Worm (Caenorhabditis elegans) whole organism, midembryonic: ENCODE data around the gene str-108.

Source experiments
- T22C8.4 ChIP-seq: fragments of 200-800 bp; sonication (Bioruptor generic); IDR thresholded peaks from 2 replicates; pipeline ENCODE4 v1.3.6; 2022; ENCODE audit warnings: missing genetic modification characterization, missing compliant biosample characterization
- cog-1 ChIP-seq: sonication (generic microtip); optimal IDR thresholded peaks from 2 replicates; lab custom pipeline; 2016; ENCODE audit warnings: missing genetic modification characterization, missing compliant biosample characterization
- flt-1 ChIP-seq: fragments of 200-800 bp; sonication (Bioruptor generic); IDR thresholded peaks from 2 replicates; pipeline ENCODE4 v1.3.6; 2022; ENCODE audit warnings: missing genetic modification characterization, missing compliant biosample characterization
- klf-2 ChIP-seq: fragments of 200-800 bp; sonication (Bioruptor generic); conservative IDR thresholded peaks from 2 replicates; pipeline ENCODE4 v1.3.6; 2022; ENCODE audit warnings: missing genetic modification reagents, missing genetic modification characterization, missing compliant biosample characterization
- med-1 ChIP-seq: sonication (generic microtip); optimal IDR thresholded peaks from 2 replicates; lab custom pipeline; 2017; ENCODE audit warnings: missing genetic modification characterization, mild to moderate bottlenecking, missing compliant biosample characterization, antibody characterized with exemption, missing genetic modification reagents; ENCODE audit not compliant: insufficient read depth
- ref-1 ChIP-seq: fragments of 200-800 bp; sonication (Bioruptor generic); conservative IDR thresholded peaks from 2 replicates; pipeline ENCODE4 v1.3.6; 2022; ENCODE audit warnings: missing genetic modification reagents, missing genetic modification characterization, missing compliant biosample characterization
- tab-1 ChIP-seq: fragments of 200-800 bp; sonication (Bioruptor generic); IDR thresholded peaks from 2 replicates; pipeline ENCODE4 v1.3.6; 2022; ENCODE audit warnings: missing genetic modification characterization, missing compliant biosample characterization
- ztf-23 ChIP-seq: fragments of 200-800 bp; sonication (Bioruptor generic); IDR thresholded peaks from 2 replicates; pipeline ENCODE4 v1.3.6; 2022; ENCODE audit warnings: missing genetic modification reagents, missing genetic modification characterization, missing compliant biosample characterization
- ztf-29 ChIP-seq: fragments of 200-800 bp; sonication (Bioruptor generic); IDR thresholded peaks from 2 replicates; pipeline ENCODE4 v1.3.6; 2022; ENCODE audit warnings: missing genetic modification reagents, missing genetic modification characterization, missing compliant biosample characterization

str-108 gene

ce11 chrV:16165936-16166335, at the start of gene str-108:
str-108 (plus strand) TSS chrV:16166236.
- TF ChIP-seq flt-1 (no peak), med-1 (GFP tag; lab: Kevin White, UChicago) (no peak)

ce11 chrV:16118601-16119000, 47.4 kb upstream of the str-108 start, which contains the start of gene str-103:
str-103 (minus strand) TSS chrV:16118701.
- no peak for TF ChIP-seq klf-2 (GFP tag; lab: Robert Waterston, UW)
- no peak for TF ChIP-seq med-1 (GFP tag; lab: Kevin White, UChicago)
- no peak for TF ChIP-seq ztf-23 (GFP tag; lab: Robert Waterston, UW)

DNA sequence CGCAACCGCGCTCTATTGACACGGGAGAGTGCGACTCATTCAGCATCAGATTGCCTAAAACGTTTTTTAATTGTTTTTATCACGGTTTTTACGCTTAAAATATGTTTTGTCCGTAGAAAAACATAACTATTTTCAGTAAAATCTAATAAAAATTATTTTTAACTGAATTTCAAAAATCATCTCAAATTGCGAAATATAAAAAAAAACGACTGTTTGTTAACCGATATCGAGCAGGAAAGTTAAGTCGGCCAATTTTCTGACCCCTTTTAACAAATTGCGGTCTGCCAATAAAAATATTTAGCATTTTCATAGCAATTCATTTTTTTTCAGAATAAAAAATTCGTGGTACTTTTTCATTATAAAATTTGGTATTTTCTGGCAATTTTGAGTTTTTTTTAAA, 45.5 kb upstream of the str-108 start:
- no peak for TF ChIP-seq ztf-23 (GFP tag; lab: Robert Waterston, UW)
- no peak for TF ChIP-seq tab-1 (GFP tag; lab: Robert Waterston, UW)
- no peak for TF ChIP-seq flt-1
- no peak for TF ChIP-seq T22C8.4
- TF ChIP-seq med-1 (GFP tag; lab: Kevin White, UChicago): no peak
- TF ChIP-seq klf-2 (GFP tag; lab: Robert Waterston, UW): no peak
- no peak for TF ChIP-seq cog-1 (tag; lab: Kevin White, UChicago)
- TF ChIP-seq ref-1 (GFP tag; lab: Robert Waterston, UW): no peak
- TF ChIP-seq ztf-29 (GFP tag; lab: Robert Waterston, UW): no peak

DNA sequence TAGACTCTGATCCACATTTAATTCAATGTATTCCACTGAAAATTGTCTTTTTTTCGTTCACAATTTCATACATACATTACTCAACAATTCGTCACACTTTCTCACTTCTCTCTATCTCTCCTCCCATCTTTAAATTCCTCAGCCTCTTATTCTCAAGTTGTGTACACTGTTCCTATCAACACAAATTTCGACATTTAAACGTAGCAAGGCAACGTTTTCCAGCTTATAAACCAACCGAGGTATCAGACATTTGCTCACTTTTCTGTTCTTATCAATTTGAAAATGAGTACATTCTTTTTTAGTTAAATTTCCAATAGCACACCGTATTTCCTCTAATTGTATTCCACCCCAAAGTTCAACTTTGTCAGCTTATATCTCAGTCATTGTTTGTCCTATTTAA, 45.1 kb upstream of the str-108 start, which contains the start of gene skr-3:
Gene skr-3 (plus strand): TSS at position 163 of the 400 bp plus-strand sequence.
- TF ChIP-seq klf-2 (GFP tag; lab: Robert Waterston, UW) (no peak), tab-1 (GFP tag; lab: Robert Waterston, UW) (no peak), ztf-29 (GFP tag; lab: Robert Waterston, UW) (no peak), ref-1 (GFP tag; lab: Robert Waterston, UW) (no peak), cog-1 (tag; lab: Kevin White, UChicago) (no peak), T22C8.4 (no peak), med-1 (GFP tag; lab: Kevin White, UChicago) (no peak), ztf-23 (GFP tag; lab: Robert Waterston, UW) (no peak), flt-1 (no peak)

DNA sequence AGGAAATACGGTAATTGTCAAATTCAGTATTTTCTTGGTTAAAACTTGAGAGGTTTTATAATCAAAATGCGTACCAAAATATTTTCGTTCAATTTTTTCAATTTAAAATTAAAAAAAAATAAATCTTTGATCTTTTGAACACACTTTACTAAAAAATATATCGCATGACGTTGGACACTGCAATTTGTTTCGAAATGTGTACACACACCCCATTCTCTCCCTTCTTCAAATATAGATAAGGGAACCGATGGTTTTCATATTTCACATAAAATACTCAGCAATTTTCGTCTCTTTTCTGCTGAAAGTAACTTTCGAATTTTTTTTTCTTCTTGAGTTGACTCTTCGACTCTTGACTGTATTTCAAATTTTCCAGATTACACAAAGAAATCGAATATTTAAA, 44.6 kb upstream of the str-108 start:
- TF ChIP-seq T22C8.4: no peak
- no peak for TF ChIP-seq flt-1
- TF ChIP-seq ztf-23 (GFP tag; lab: Robert Waterston, UW): no peak
- no peak for TF ChIP-seq ztf-29 (GFP tag; lab: Robert Waterston, UW)
- TF ChIP-seq tab-1 (GFP tag; lab: Robert Waterston, UW): no peak
- TF ChIP-seq ref-1 (GFP tag; lab: Robert Waterston, UW): no peak
- no peak for TF ChIP-seq med-1 (GFP tag; lab: Kevin White, UChicago)
- no peak for TF ChIP-seq cog-1 (tag; lab: Kevin White, UChicago)
- no peak for TF ChIP-seq klf-2 (GFP tag; lab: Robert Waterston, UW)

- TF ChIP-seq klf-2 (GFP tag; lab: Robert Waterston, UW) (no peak), ref-1 (GFP tag; lab: Robert Waterston, UW) (no peak), cog-1 (tag; lab: Kevin White, UChicago) (no peak), flt-1 (no peak), T22C8.4 (no peak), ztf-23 (GFP tag; lab: Robert Waterston, UW) (no peak), med-1 (GFP tag; lab: Kevin White, UChicago) (no peak), tab-1 (GFP tag; lab: Robert Waterston, UW) (no peak)
Measured at ce11 chrV:16124739-16125138, 41.3 kb upstream of the str-108 start, which contains the start of gene nhr-111. nhr-111 (minus strand) TSS chrV:16124839.

DNA sequence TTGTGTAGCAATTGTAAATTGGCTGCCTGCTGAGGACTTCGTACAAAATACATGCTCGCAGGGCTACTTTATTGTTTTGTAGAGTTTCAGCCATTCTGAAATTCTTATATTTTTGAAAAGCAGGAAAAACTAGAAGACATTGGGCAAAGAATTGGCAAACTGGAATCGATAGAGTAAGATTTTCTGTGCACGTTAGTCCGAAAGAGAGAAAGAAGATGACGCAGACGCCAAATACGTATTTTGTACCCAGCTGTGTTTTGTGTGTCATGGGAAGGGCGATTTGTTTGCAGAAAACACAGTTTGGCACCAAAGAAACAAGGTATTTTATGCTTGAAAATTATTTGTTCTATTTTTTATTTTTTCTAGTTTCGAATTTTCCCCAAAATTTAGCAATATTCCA, 38.6 kb upstream of the str-108 start, which contains the start of gene fbxa-143:
Gene fbxa-143 (minus strand): TSS at position 101 of the 400 bp plus-strand sequence.
- TF ChIP-seq klf-2 (GFP tag; lab: Robert Waterston, UW) (no peak), flt-1 (no peak), T22C8.4 (no peak), cog-1 (tag; lab: Kevin White, UChicago) (no peak), med-1 (GFP tag; lab: Kevin White, UChicago) (no peak), ztf-23 (GFP tag; lab: Robert Waterston, UW) (no peak), ref-1 (GFP tag; lab: Robert Waterston, UW) (no peak), tab-1 (GFP tag; lab: Robert Waterston, UW) (no peak), ztf-29 (GFP tag; lab: Robert Waterston, UW) (no peak)

- no peak for TF ChIP-seq T22C8.4
- no peak for TF ChIP-seq tab-1 (GFP tag; lab: Robert Waterston, UW)
- TF ChIP-seq ref-1 (GFP tag; lab: Robert Waterston, UW): no peak
- TF ChIP-seq klf-2 (GFP tag; lab: Robert Waterston, UW): no peak
Measured at ce11 chrV:16129116-16129515, 36.9 kb upstream of the str-108 start.

ce11 chrV:16131249-16131648, 34.8 kb upstream of the str-108 start, which contains the start of gene fbxa-142:
fbxa-142 (minus strand) TSS chrV:16131349.
- TF ChIP-seq ztf-29 (GFP tag; lab: Robert Waterston, UW) (no peak), ztf-23 (GFP tag; lab: Robert Waterston, UW) (no peak), ref-1 (GFP tag; lab: Robert Waterston, UW) (no peak), flt-1 (no peak), tab-1 (GFP tag; lab: Robert Waterston, UW) (no peak), T22C8.4 (no peak), klf-2 (GFP tag; lab: Robert Waterston, UW) (no peak), cog-1 (tag; lab: Kevin White, UChicago) (no peak), med-1 (GFP tag; lab: Kevin White, UChicago) (no peak)

ce11 chrV:16132215-16132614, 33.8 kb upstream of the str-108 start:
- TF ChIP-seq flt-1 (no peak), med-1 (GFP tag; lab: Kevin White, UChicago) (no peak)
